Fruit fly (Drosophila melanogaster) whole organism, embryonic: ENCODE data around the gene CG42512.

ENCODE experiments used
- Antp ChIP-seq: fragments of 200-800 bp; sonication (Bioruptor generic); optimal IDR thresholded peaks from 3 replicates; lab custom pipeline; 2016; ENCODE audit warnings: missing biosample characterization, missing genetic modification characterization
- Atf6 ChIP-seq: fragments of 200-800 bp; sonication (Bioruptor generic); IDR thresholded peaks from 2 replicates; pipeline ENCODE4 v1.3.6; 2022; ENCODE audit warnings: missing biosample characterization, missing genetic modification characterization
- B-H2 ChIP-seq: fragments of 200-800 bp; sonication (Bioruptor generic); optimal IDR thresholded peaks from 2 replicates; lab custom pipeline; 2018; ENCODE audit warnings: missing biosample characterization, mild to moderate bottlenecking, missing genetic modification characterization
- BtbVII ChIP-seq: fragments of 200-800 bp; sonication (Bioruptor generic); optimal IDR thresholded peaks from 3 replicates; lab custom pipeline; 2017; ENCODE audit warnings: missing biosample characterization, mild to moderate bottlenecking, missing genetic modification characterization
- CG10147 ChIP-seq: fragments of 200-800 bp; sonication (Bioruptor generic); optimal IDR thresholded peaks from 2 replicates; lab custom pipeline; 2019; ENCODE audit warnings: missing biosample characterization, mild to moderate bottlenecking, missing genetic modification characterization, moderate library complexity
- CG11085 ChIP-seq: fragments of 200-800 bp; sonication (Bioruptor generic); IDR thresholded peaks from 2 replicates; pipeline ENCODE4 v1.3.6; 2022; ENCODE audit warnings: missing biosample characterization, missing genetic modification characterization
- CG11247 ChIP-seq: fragments of 200-800 bp; sonication (Bioruptor generic); IDR thresholded peaks from 2 replicates; pipeline ENCODE4 v1.3.6; 2022; ENCODE audit warnings: missing biosample characterization, missing genetic modification characterization
- CG11504 ChIP-seq: fragments of 200-800 bp; sonication (Bioruptor generic); optimal IDR thresholded peaks from 3 replicates; lab custom pipeline; 2019; ENCODE audit warnings: missing biosample characterization, mild to moderate bottlenecking, missing genetic modification characterization, moderate library complexity
- CG12155 ChIP-seq: fragments of 200-800 bp; sonication (Bioruptor generic); optimal IDR thresholded peaks from 3 replicates; lab custom pipeline; 2016; ENCODE audit warnings: missing biosample characterization, missing genetic modification characterization
- CG12236 ChIP-seq: fragments of 200-800 bp; sonication (Bioruptor generic); optimal IDR thresholded peaks from 2 replicates; lab custom pipeline; 2016; ENCODE audit warnings: missing biosample characterization, missing genetic modification characterization
- CG15073 ChIP-seq: fragments of 200-800 bp; sonication (Bioruptor generic); optimal IDR thresholded peaks from 2 replicates; lab custom pipeline; 2016; ENCODE audit warnings: missing biosample characterization, missing genetic modification characterization
- CG15479 ChIP-seq: fragments of 200-800 bp; sonication (Bioruptor generic); optimal IDR thresholded peaks from 3 replicates; lab custom pipeline; 2019; ENCODE audit warnings: missing biosample characterization, mild to moderate bottlenecking, missing genetic modification characterization, moderate library complexity
- CG16779 ChIP-seq: fragments of 200-800 bp; sonication (Bioruptor generic); IDR thresholded peaks from 2 replicates; pipeline ENCODE4 v1.3.6; 2022; ENCODE audit warnings: missing biosample characterization, missing genetic modification characterization
- CG18619 ChIP-seq: fragments of 200-800 bp; sonication (Bioruptor generic); optimal IDR thresholded peaks from 3 replicates; lab custom pipeline; 2017; ENCODE audit warnings: missing biosample characterization, mild to moderate bottlenecking, missing genetic modification characterization
- CG2199 ChIP-seq: fragments of 200-800 bp; sonication (Bioruptor generic); IDR thresholded peaks from 3 replicates; pipeline ENCODE4 v1.3.6; 2022; ENCODE audit warnings: missing biosample characterization, missing genetic modification characterization
- CG2889 ChIP-seq: fragments of 200-800 bp; sonication (Bioruptor generic); IDR thresholded peaks from 3 replicates; pipeline ENCODE4 v1.3.6; 2022; ENCODE audit warnings: missing biosample characterization, missing genetic modification characterization
- CG4328 ChIP-seq: fragments of 200-800 bp; sonication (Bioruptor generic); optimal IDR thresholded peaks from 3 replicates; lab custom pipeline; 2017; ENCODE audit warnings: missing biosample characterization, missing genetic modification reagents, missing genetic modification characterization
- CG4820 ChIP-seq: fragments of 200-800 bp; sonication (Bioruptor generic); optimal IDR thresholded peaks from 3 replicates; lab custom pipeline; 2016; ENCODE audit warnings: missing biosample characterization, missing genetic modification characterization
- CG6272 ChIP-seq: fragments of 200-800 bp; sonication (Bioruptor generic); IDR thresholded peaks from 2 replicates; pipeline ENCODE4 v1.3.6; 2022; ENCODE audit warnings: missing biosample characterization, missing genetic modification characterization
- CG8281 ChIP-seq: fragments of 200-800 bp; sonication (Bioruptor generic); optimal IDR thresholded peaks from 2 replicates; lab custom pipeline; 2018; ENCODE audit warnings: missing biosample characterization, mild to moderate bottlenecking, missing genetic modification characterization, moderate library complexity
- CG8359 ChIP-seq: fragments of 200-800 bp; sonication (Bioruptor generic); optimal IDR thresholded peaks from 2 replicates; lab custom pipeline; 2017; ENCODE audit warnings: missing biosample characterization, mild to moderate bottlenecking, missing genetic modification characterization, borderline replicate concordance
- CG8478 ChIP-seq: fragments of >200 bp; optimal IDR thresholded peaks from 2 replicates; lab custom pipeline; 2018
- CG8944 ChIP-seq: fragments of 200-800 bp; sonication (Bioruptor generic); optimal IDR thresholded peaks from 3 replicates; lab custom pipeline; 2016; ENCODE audit warnings: missing biosample characterization, missing genetic modification characterization
- CG9437 ChIP-seq: fragments of 200-800 bp; sonication (Bioruptor generic); optimal IDR thresholded peaks from 2 replicates; lab custom pipeline; 2018; ENCODE audit warnings: missing biosample characterization, mild to moderate bottlenecking, missing genetic modification characterization
- CTCF ChIP-seq: fragments of 200-800 bp; sonication (Bioruptor generic); optimal IDR thresholded peaks from 2 replicates; lab custom pipeline; 2017; ENCODE audit warnings: missing biosample characterization, mild to moderate bottlenecking, missing genetic modification characterization, moderate library complexity
- CkIIα-i1 ChIP-seq: fragments of 200-800 bp; sonication (Bioruptor generic); IDR thresholded peaks from 2 replicates; pipeline ENCODE4 v1.3.6; 2022; ENCODE audit warnings: missing biosample characterization, missing genetic modification characterization
- CrebB ChIP-seq: fragments of 200-800 bp; sonication (Bioruptor generic); optimal IDR thresholded peaks from 3 replicates; lab custom pipeline; 2018; ENCODE audit warnings: missing biosample characterization, mild to moderate bottlenecking, missing genetic modification characterization
- Lim3 ChIP-seq: fragments of 200-800 bp; sonication (Bioruptor generic); IDR thresholded peaks from 2 replicates; pipeline ENCODE4 v1.3.6; 2022; ENCODE audit warnings: missing biosample characterization, missing genetic modification characterization
- Mrtf ChIP-seq: fragments of 200-800 bp; sonication (Bioruptor generic); IDR thresholded peaks from 3 replicates; pipeline ENCODE4 v1.3.6; 2022; ENCODE audit warnings: missing biosample characterization, missing genetic modification characterization
- NFAT ChIP-seq: fragments of 200-800 bp; sonication (Bioruptor generic); IDR thresholded peaks from 2 replicates; pipeline ENCODE4 v1.3.6; 2022; ENCODE audit warnings: missing biosample characterization, missing genetic modification characterization
- NfI ChIP-seq: fragments of 200-800 bp; sonication (Bioruptor generic); optimal IDR thresholded peaks from 3 replicates; lab custom pipeline; 2018; ENCODE audit warnings: missing biosample characterization, mild to moderate bottlenecking, missing genetic modification characterization, moderate library complexity
- Scr ChIP-seq: fragments of 200-800 bp; sonication (Bioruptor generic); IDR thresholded peaks from 2 replicates; pipeline ENCODE4 v1.3.6; 2022; ENCODE audit warnings: missing biosample characterization, missing genetic modification characterization; ENCODE audit not compliant: partially characterized antibody
- Vsx1 ChIP-seq: fragments of 200-800 bp; sonication (Bioruptor generic); optimal IDR thresholded peaks from 2 replicates; lab custom pipeline; 2017; ENCODE audit warnings: missing biosample characterization, mild to moderate bottlenecking, missing genetic modification characterization, missing genetic modification reagents
- ab ChIP-seq: fragments of 200-800 bp; sonication (Bioruptor generic); optimal IDR thresholded peaks from 2 replicates; lab custom pipeline; 2016; ENCODE audit warnings: missing biosample characterization, missing genetic modification characterization
- bab2 ChIP-seq: fragments of 200-800 bp; sonication (Bioruptor generic); optimal IDR thresholded peaks from 2 replicates; lab custom pipeline; 2016; ENCODE audit warnings: missing biosample characterization, missing genetic modification characterization
- br ChIP-seq: fragments of >200 bp; optimal IDR thresholded peaks from 2 replicates; lab custom pipeline; 2017
- croc ChIP-seq: fragments of 200-800 bp; sonication (Bioruptor generic); conservative IDR thresholded peaks from 3 replicates; pipeline ENCODE4 v1.3.6; 2022; ENCODE audit warnings: missing biosample characterization, missing genetic modification characterization
- crol ChIP-seq: fragments of 200-800 bp; sonication (Bioruptor generic); IDR thresholded peaks from 2 replicates; pipeline ENCODE4 v1.3.6; 2022; ENCODE audit warnings: missing biosample characterization, missing genetic modification characterization
- dysf ChIP-seq: fragments of 200-800 bp; sonication (Bioruptor generic); IDR thresholded peaks from 3 replicates; pipeline ENCODE4 v1.3.6; 2022; ENCODE audit warnings: missing biosample characterization, missing genetic modification characterization
- en ChIP-seq: fragments of 200-800 bp; sonication (Bioruptor generic); optimal IDR thresholded peaks from 2 replicates; lab custom pipeline; 2016; ENCODE audit warnings: missing biosample characterization, missing genetic modification characterization
- fd96Cb ChIP-seq: fragments of 200-800 bp; sonication (Bioruptor generic); optimal IDR thresholded peaks from 2 replicates; lab custom pipeline; 2018; ENCODE audit warnings: missing biosample characterization, mild to moderate bottlenecking, missing genetic modification characterization, moderate library complexity
- peb ChIP-seq: fragments of 200-800 bp; sonication (Bioruptor generic); IDR thresholded peaks from 2 replicates; pipeline ENCODE4 v1.3.6; 2022; ENCODE audit warnings: missing biosample characterization, missing genetic modification characterization
- row ChIP-seq: fragments of 200-800 bp; sonication (Bioruptor generic); IDR thresholded peaks from 3 replicates; pipeline ENCODE4 v1.3.6; 2022; ENCODE audit warnings: missing biosample characterization, missing genetic modification characterization
- sc ChIP-seq, 3 experiments: fragments of >200 bp in 2 of 3; fragments of 200-800 bp in 1 of 3; sonication (Bioruptor generic) in 1 of 3; optimal IDR thresholded peaks; 2 replicates in 2 of 3; 3 replicates in 1 of 3; lab custom pipeline; 2017; ENCODE audit warnings: mild to moderate bottlenecking in 1 of 3, missing biosample characterization in 1 of 3, missing genetic modification characterization in 1 of 3, missing genetic modification reagents in 1 of 3
- slou ChIP-seq: fragments of 200-800 bp; sonication (Bioruptor generic); optimal IDR thresholded peaks from 3 replicates; lab custom pipeline; 2016; ENCODE audit warnings: missing biosample characterization, missing genetic modification characterization
- stwl ChIP-seq: fragments of 200-800 bp; sonication (Bioruptor generic); optimal IDR thresholded peaks from 3 replicates; lab custom pipeline; 2018; ENCODE audit warnings: missing biosample characterization, mild to moderate bottlenecking, missing genetic modification characterization, moderate library complexity
- tll ChIP-seq, 2 experiments: fragments of 200-800 bp in 1 of 2; fragments of >200 bp in 1 of 2; sonication (Bioruptor generic) in 1 of 2; optimal IDR thresholded peaks; 2 replicates each; lab custom pipeline; 2017 to 2019; ENCODE audit warnings: missing biosample characterization in 2 of 2, missing genetic modification characterization in 2 of 2, mild to moderate bottlenecking in 1 of 2, moderate library complexity in 1 of 2
- toy ChIP-seq: fragments of 200-800 bp; sonication (Bioruptor generic); IDR thresholded peaks from 2 replicates; pipeline ENCODE4 v1.3.6; 2022; ENCODE audit warnings: missing biosample characterization, missing genetic modification characterization
- unc-4 ChIP-seq: fragments of 200-800 bp; sonication (Bioruptor generic); IDR thresholded peaks from 2 replicates; pipeline ENCODE4 v1.3.6; 2022; ENCODE audit warnings: missing biosample characterization, missing genetic modification characterization; ENCODE audit not compliant: partially characterized antibody
- unpg ChIP-seq: fragments of 200-800 bp; sonication (Bioruptor generic); optimal IDR thresholded peaks from 3 replicates; lab custom pipeline; 2018; ENCODE audit warnings: missing biosample characterization, mild to moderate bottlenecking, missing genetic modification characterization, moderate library complexity
- wek ChIP-seq: fragments of 200-800 bp; sonication (Bioruptor generic); optimal IDR thresholded peaks from 3 replicates; lab custom pipeline; 2018; ENCODE audit warnings: missing biosample characterization, mild to moderate bottlenecking, missing genetic modification characterization, moderate library complexity
- z ChIP-seq: fragments of 200-800 bp; sonication (Bioruptor generic); IDR thresholded peaks from 3 replicates; pipeline ENCODE4 v1.3.6; 2022; ENCODE audit warnings: missing biosample characterization, missing genetic modification characterization

The CG42512 gene

DNA sequence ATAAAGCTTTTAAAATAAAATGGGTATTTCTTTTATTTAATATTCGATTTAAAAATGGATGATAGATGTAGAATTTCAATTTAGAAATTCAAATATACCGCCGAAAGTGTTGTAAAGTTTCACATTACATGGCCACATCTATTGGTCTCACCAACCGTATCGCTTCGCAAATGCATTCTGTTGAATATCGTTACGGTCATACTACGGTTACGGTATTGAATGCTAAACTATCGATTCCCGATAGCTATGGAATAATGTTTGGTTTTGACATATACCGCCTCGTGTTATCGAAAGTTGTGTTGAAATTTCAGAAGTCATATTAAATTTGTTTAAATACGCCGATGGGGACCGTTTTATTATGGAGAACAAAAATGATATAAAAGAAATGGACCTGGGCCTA is at the start of gene CG42512, which contains the start of gene CG32573 (continued):
- TF ChIP-seq CG9437 (GFP tag; lab: Kevin White, UChicago), result peak; percentile 77
- TF ChIP-seq crol, result no peak
- no peak for TF ChIP-seq croc (GFP tag; lab: Robert Waterston, UW)
- no peak for TF ChIP-seq CG4328 (GFP tag; lab: Kevin White, UChicago)
- TF ChIP-seq BtbVII, result no peak
- no peak for TF ChIP-seq dysf
- TF ChIP-seq bab2 (GFP tag; lab: Kevin White, UChicago), result no peak
- no peak for TF ChIP-seq unpg (GFP tag; lab: Kevin White, UChicago)
- no peak for TF ChIP-seq fd96Cb (tag; lab: Kevin White, UChicago)
- TF ChIP-seq B-H2 (GFP tag; lab: Kevin White, UChicago), result peak; percentile 43
- TF ChIP-seq slou (GFP tag; lab: Kevin White, UChicago), result no peak
- no peak for TF ChIP-seq CG12236 (GFP tag; lab: Kevin White, UChicago)
- no peak for TF ChIP-seq en (GFP tag; lab: Kevin White, UChicago)
- TF ChIP-seq CG2889 (GFP tag; lab: Robert Waterston, UW), result no peak
- TF ChIP-seq stwl (tag; lab: Kevin White, UChicago), result peak; percentile 95
- TF ChIP-seq unc-4, result peak; percentile 71
- no peak for TF ChIP-seq CG12155 (GFP tag; lab: Kevin White, UChicago)
- TF ChIP-seq CG11247, result no peak
- no peak for TF ChIP-seq CrebB (tag; lab: Kevin White, UChicago)
- no peak for TF ChIP-seq ab
- no peak for TF ChIP-seq NfI (GFP tag; lab: Kevin White, UChicago)
- TF ChIP-seq CG8281 (tag; lab: Kevin White, UChicago), result no peak
- no peak for TF ChIP-seq CG6272
- TF ChIP-seq row (GFP tag; lab: Robert Waterston, UW), result peak; percentile 12; the same call in 1 of the 3 replicates
- TF ChIP-seq CG11504 (tag; lab: Kevin White, UChicago), result no peak
- TF ChIP-seq Antp (GFP tag; lab: Kevin White, UChicago), result no peak
- TF ChIP-seq Lim3 (GFP tag; lab: Robert Waterston, UW), result no peak
- no peak for TF ChIP-seq CG8944
- TF ChIP-seq peb (GFP tag; lab: Robert Waterston, UW), result no peak
- no peak for TF ChIP-seq CG10147 (GFP tag; lab: Kevin White, UChicago)
- TF ChIP-seq CG8359 (GFP tag; lab: Kevin White, UChicago), result no peak
- TF ChIP-seq CG2199, result no peak
- TF ChIP-seq CG11085, result no peak
- no peak for TF ChIP-seq br (lab: Kevin White, UChicago)
- peak; percentile 38 for TF ChIP-seq CTCF (GFP tag; lab: Kevin White, UChicago)
- no peak for TF ChIP-seq tll (GFP tag; optimal IDR thresholded peaks at IDR 0.05; lab: Kevin White, UChicago)
- TF ChIP-seq Scr, result peak; percentile 65
- no peak for TF ChIP-seq CG15479
- TF ChIP-seq CG18619, result no peak
- TF ChIP-seq CG16779, result no peak
- no peak for TF ChIP-seq sc (optimal IDR thresholded peaks at IDR 0.05; lab: Kevin White, UChicago)
- no peak for TF ChIP-seq sc (GFP tag; optimal IDR thresholded peaks at IDR 0.05; lab: Kevin White, UChicago)
- no peak for TF ChIP-seq CG8478 (lab: Kevin White, UChicago)
- TF ChIP-seq toy (GFP tag; lab: Robert Waterston, UW), result no peak
- TF ChIP-seq Atf6 (GFP tag; lab: Robert Waterston, UW), result no peak
- TF ChIP-seq CG15073 (GFP tag; lab: Kevin White, UChicago), result no peak
- no peak for TF ChIP-seq Mrtf (GFP tag; lab: Robert Waterston, UW)
- no peak for TF ChIP-seq Vsx1 (GFP tag; lab: Kevin White, UChicago)
- no peak for TF ChIP-seq z (GFP tag; lab: Robert Waterston, UW)
- TF ChIP-seq CG4820, result no peak
- no peak for TF ChIP-seq wek (GFP tag; lab: Kevin White, UChicago)
- TF ChIP-seq CkIIα-i1, result no peak
- TF ChIP-seq NFAT (GFP tag; lab: Robert Waterston, UW), result no peak
